Worm (Caenorhabditis elegans): ENCODE results near the gene F09F9.1.

DNA sequence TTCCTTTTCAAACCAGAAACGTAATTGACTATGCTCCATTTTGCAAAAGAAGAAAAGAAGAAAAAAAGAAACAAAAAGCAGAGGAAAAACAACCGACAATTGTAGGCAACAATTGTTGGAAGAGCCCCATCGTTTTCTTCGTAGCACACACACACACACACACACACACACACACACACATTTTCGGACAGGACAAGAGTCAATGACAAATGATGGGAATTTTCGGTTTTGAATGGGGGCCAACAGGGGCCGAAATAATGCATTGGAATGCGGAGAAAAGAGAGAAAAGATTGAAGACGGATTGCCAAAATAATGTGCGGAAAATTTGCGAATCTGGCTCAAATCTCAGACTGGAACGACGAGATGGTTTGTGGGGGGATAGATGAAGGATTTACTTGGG, 39.7 kb downstream of the F09F9.1 start:
- TF ChIP-seq nhr-77 (tag; optimal IDR thresholded peaks at IDR 0.05) (no peak), unc-62 (GFP tag; optimal IDR thresholded peaks at IDR 0.05) (no peak), lin-15B (tag; optimal IDR thresholded peaks at IDR 0.05) (no peak), snpc-4 (tag; optimal IDR thresholded peaks at IDR 0.05) (no peak), dpl-1 (GFP tag; optimal IDR thresholded peaks at IDR 0.05) (no peak)

Measured in whole organism, L1 larva.